Worm (Caenorhabditis elegans): Measurements from ENCODE around the gene K06A9.3.
A peak's percentile ranks its signal among the peaks of the same experiment; 100 is the strongest.

K06A9.3 gene

DNA sequence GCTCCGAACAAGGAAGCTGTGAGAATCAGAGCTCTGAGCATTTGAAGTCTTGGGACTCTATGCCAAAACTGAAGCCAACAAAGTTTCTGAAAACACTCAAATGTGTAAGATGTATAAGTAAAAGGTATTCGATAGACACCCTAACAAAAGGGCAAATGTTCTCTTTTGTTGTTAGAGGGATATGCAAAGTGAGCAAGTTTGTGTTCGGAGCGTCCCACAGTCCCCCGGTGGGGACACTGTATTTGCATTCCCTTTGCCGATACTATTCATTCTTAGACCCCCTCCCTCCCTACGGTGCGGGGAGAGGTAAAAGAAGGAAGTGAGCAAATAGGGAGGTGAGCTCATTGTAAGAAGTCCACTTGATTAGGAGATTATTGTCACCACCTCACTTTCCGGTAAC is 37.6 kb downstream of the K06A9.3 start, which contains the start of gene F09E10.6:
TSS of gene F09E10.6 (minus strand) at position 101 of the 400 bp plus-strand sequence.
- no peak for TF ChIP-seq lin-15B (tag; optimal IDR thresholded peaks at IDR 0.05)
- TF ChIP-seq nhr-25 (tag; optimal IDR thresholded peaks at IDR 0.05; ENCODE audit: borderline replicate concordance, insufficient read depth) = no peak
- no peak for TF ChIP-seq lin-39 (tag; optimal IDR thresholded peaks at IDR 0.05)
- TF ChIP-seq dve-1 (tag; optimal IDR thresholded peaks at IDR 0.05; ENCODE audit: insufficient read depth) = no peak
- no peak for TF ChIP-seq zfp-2 (tag; optimal IDR thresholded peaks at IDR 0.05)
- no peak for TF ChIP-seq mes-2 (tag; optimal IDR thresholded peaks at IDR 0.05; ENCODE audit: poor library complexity, severe bottlenecking)
- TF ChIP-seq nhr-11 (tag; optimal IDR thresholded peaks at IDR 0.05) = no peak
- TF ChIP-seq hif-1 (tag; optimal IDR thresholded peaks at IDR 0.05) = no peak
- TF ChIP-seq lsy-2 (tag; optimal IDR thresholded peaks at IDR 0.05) = no peak
- no peak for TF ChIP-seq ceh-20 (GFP tag; IDR thresholded peaks at IDR 0.05)
- TF ChIP-seq unc-130 (GFP tag; optimal IDR thresholded peaks at IDR 0.05) = no peak
- TF ChIP-seq Y48G9A.11 (GFP tag; IDR thresholded peaks at IDR 0.05) = no peak
- no peak for TF ChIP-seq madf-9 (GFP tag; conservative IDR thresholded peaks at IDR 0.05)
- no peak for TF ChIP-seq mdl-1 (tag; optimal IDR thresholded peaks at IDR 0.05)
- no peak for TF ChIP-seq arid-1 (GFP tag; conservative IDR thresholded peaks at IDR 0.05)
- no peak for TF ChIP-seq mxl-2 (GFP tag; conservative IDR thresholded peaks at IDR 0.05)
- TF ChIP-seq aly-2 (tag; optimal IDR thresholded peaks at IDR 0.05) = no peak

DNA sequence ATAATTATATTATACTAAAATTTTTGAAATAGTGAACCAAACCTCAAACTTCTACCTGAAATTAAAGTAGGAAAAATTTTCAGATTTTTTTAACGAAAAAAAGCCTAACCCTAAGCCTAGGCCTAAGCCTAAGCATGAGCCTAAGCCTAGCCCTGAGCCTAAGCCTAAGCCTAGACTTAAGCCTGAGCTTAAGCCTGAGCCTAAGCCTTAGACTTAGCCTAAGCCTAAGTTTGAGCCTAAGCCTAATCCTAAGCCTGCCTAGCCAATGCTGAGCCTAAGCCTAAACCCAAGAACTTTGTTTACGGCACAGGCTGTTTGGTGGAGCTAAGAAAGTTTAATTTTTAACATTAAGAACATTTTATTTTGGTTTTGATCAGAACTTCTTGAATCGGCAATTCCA is 39.2 kb downstream of the K06A9.3 start:
- TF ChIP-seq egl-43 (GFP tag; IDR thresholded peaks at IDR 0.05) = no peak
- no peak for TF ChIP-seq mdt-29 (GFP tag; IDR thresholded peaks at IDR 0.05)
- no peak for TF ChIP-seq fos-1 (tag; optimal IDR thresholded peaks at IDR 0.05)
- TF ChIP-seq ces-1 (GFP tag; optimal IDR thresholded peaks at IDR 0.05) = no peak
- no peak for TF ChIP-seq lin-29 (GFP tag; IDR thresholded peaks at IDR 0.05)

DNA sequence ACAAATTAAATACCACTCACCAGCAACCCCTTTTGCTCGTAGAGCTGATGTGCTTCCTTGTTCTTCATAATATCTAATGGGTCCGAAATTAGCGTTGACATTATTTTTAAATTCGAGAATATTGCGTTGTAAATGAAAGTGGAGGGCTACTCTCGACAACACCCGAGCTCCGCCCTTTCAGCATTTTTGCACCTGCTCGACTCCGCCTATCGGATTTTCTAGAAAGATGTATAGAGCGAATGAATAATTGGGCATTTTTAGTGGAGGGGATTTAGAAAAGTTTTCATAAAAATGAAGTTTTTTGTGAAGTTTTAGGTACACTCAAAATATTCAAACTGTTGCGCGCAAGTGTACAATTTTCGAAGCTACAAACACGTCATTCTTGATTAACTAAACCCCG is 40.9 kb downstream of the K06A9.3 start, which contains the start of gene F09E10.5:
TSS of gene F09E10.5 (minus strand) at position 101 of the 400 bp plus-strand sequence.
- TF ChIP-seq madf-9 (GFP tag; conservative IDR thresholded peaks at IDR 0.05) (no peak), F26F4.8 (GFP tag; conservative IDR thresholded peaks at IDR 0.05) (no peak), hlh-30 (tag; optimal IDR thresholded peaks at IDR 0.05; ENCODE audit: insufficient read depth) (no peak), lin-38 (GFP tag; IDR thresholded peaks at IDR 0.05) (no peak), snpc-1.2 (GFP tag; IDR thresholded peaks at IDR 0.05) (no peak), daf-8 (GFP tag; IDR thresholded peaks at IDR 0.05) (no peak)

DNA sequence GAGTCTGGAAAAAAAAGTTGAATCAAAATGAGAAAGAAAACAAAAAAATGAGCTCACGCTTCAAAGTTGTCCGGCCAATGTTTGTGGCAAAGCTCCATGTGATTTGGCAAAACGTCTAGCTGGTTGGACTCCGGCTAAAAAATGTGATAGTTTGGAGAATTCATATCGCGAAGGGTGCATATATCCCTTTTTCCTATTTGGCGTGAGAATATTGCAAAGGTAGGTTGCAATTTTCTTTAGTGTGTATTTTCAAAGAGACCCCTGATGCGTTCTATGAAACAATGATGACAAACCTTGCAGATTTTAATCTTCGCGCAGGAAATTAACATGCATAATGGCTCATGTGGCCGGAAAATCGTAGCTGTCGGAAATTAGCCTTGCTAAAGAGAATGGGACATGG is 43.0 kb downstream of the K06A9.3 start:
- TF ChIP-seq egl-43 (GFP tag; IDR thresholded peaks at IDR 0.05) (0 out of 2 replicates have a peak, but pooled peaks have one; percentile 21), duxl-1 (tag; optimal IDR thresholded peaks at IDR 0.05; ENCODE audit: poor library complexity) (peak; percentile 64), Y5F2A.4 (GFP tag; optimal IDR thresholded peaks at IDR 0.05) (peak; percentile 20), lsy-2 (tag; optimal IDR thresholded peaks at IDR 0.05) (peak in 1 of 2 experiments; percentile 46), mes-2 (tag; optimal IDR thresholded peaks at IDR 0.05; ENCODE audit: poor library complexity, severe bottlenecking) (peak; percentile 21), T26A8.4 (GFP tag; IDR thresholded peaks at IDR 0.05) (0 out of 2 replicates have a peak, but pooled peaks have one; percentile 55), mxl-3 (GFP tag; optimal IDR thresholded peaks at IDR 0.05) (peak; percentile 21), unc-62 (GFP tag; optimal IDR thresholded peaks at IDR 0.05 in 1 of 2) (no peak), unc-62 (tag; optimal IDR thresholded peaks at IDR 0.05) (no peak), jun-1 (tag; optimal IDR thresholded peaks at IDR 0.05) (peak; percentile 1), rbr-2 (tag; optimal IDR thresholded peaks at IDR 0.05) (peak; percentile 16), daf-16 (GFP tag; optimal IDR thresholded peaks at IDR 0.05) (no peak), daf-16 (tag; optimal IDR thresholded peaks at IDR 0.05) (peak; percentile 11), hlh-11 (tag; optimal IDR thresholded peaks at IDR 0.05) (peak; percentile 12), F10B5.3 (tag; optimal IDR thresholded peaks at IDR 0.05) (no peak), skn-1 (tag; optimal IDR thresholded peaks at IDR 0.05) (no peak), dve-1 (tag; optimal IDR thresholded peaks at IDR 0.05; ENCODE audit: insufficient read depth) (no peak), hmg-1.1 (GFP tag; IDR thresholded peaks at IDR 0.05) (peak; percentile 36; the same call in 1 of the 2 replicates), dmd-6 (GFP tag; IDR thresholded peaks at IDR 0.05) (0 out of 2 replicates have a peak, but pooled peaks have one; percentile 12)
